Worm (Caenorhabditis elegans): Measurements from ENCODE around the gene M88.4.
A peak's percentile ranks its signal among the peaks of the same experiment; 100 is the strongest.

M88.4 gene

DNA sequence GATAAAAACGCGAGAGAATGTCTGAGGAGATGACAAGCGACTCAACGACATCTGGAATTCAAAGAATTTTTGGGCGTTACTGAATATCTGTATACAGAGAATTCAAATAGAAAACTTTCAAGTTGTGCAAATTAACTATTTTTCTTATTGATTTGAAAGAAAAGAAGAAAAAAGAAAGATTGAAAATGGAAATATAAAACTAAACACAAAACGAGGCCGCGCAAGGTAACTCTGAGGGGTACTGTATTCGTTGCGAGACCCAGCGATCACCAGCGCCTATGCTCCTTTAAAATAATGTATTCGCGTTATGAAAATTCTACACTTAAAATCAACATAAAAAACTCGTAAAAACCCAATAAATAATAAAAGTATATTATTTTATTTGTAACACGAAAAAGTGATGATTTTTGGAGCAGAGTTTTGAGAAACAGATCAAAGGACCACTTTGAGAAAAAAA lies 47.0 kb downstream of the M88.4 start, which contains the start of gene asb-1 (continued):
- TF ChIP-seq ztf-28 (GFP tag; IDR thresholded peaks at IDR 0.05) (0 out of 2 replicates have a peak, but pooled peaks have one; percentile 18), lin-54 (GFP tag; optimal IDR thresholded peaks at IDR 0.05) (peak; percentile 38), nhr-90 (tag; optimal IDR thresholded peaks at IDR 0.05) (no peak), die-1 (tag; optimal IDR thresholded peaks at IDR 0.05) (no peak), C17E4.6 (GFP tag; IDR thresholded peaks at IDR 0.05) (no peak), xnd-1 (tag; optimal IDR thresholded peaks at IDR 0.05) (peak; percentile 78), hsf-1 (GFP tag; IDR thresholded peaks at IDR 0.05) (0 out of 2 replicates have a peak, but pooled peaks have one; percentile 48), sptf-2 (GFP tag; optimal IDR thresholded peaks at IDR 0.05) (no peak), unc-130 (GFP tag; optimal IDR thresholded peaks at IDR 0.05) (peak; percentile 53), T07F8.4 (tag; optimal IDR thresholded peaks at IDR 0.05) (no peak), ekl-4 (GFP tag; IDR thresholded peaks at IDR 0.05) (no peak)

DNA sequence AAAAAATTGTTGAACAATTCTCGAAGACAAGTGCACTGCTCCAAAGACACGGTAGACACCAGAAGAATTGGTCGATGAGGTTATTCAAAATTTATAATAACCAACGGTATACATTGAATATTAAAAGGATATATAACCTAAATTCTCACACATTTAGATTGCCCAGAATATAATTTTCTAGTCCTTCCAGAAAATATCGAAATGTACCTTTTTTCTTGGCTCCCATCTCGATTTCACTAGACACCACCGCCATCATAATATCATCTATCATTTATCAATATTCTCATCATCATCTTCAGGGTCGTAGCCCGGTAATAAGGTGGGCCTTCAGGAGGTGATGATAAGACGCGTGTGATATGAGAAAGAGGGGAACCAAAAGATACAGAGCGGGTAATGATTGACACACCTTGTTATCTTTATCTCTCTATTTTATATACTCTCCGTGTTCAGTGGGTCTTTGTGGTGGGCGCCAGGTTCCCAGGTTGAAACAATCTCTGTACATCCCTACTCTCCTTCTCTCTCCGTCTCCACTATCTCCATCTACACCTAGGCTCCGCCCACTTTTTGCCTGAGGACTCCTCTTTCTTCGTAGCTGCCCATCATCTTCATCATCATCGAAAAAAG lies 51.4 kb downstream of the M88.4 start, which contains the start of gene mab-21:
Gene mab-21 (plus strand): TSS at position 615 of the 624 bp plus-strand sequence.
- TF ChIP-seq nfyb-1 (GFP tag; IDR thresholded peaks at IDR 0.05) (0 out of 2 replicates have a peak, but pooled peaks have one; percentile 15), ztf-28 (GFP tag; IDR thresholded peaks at IDR 0.05) (no peak)

Measured in whole organism, young adult.